Fruit fly (Drosophila melanogaster): ENCODE data around the gene CG12219.

CG12219 gene

dm6 chrX:6343323-6343722 is 42.2 kb upstream of the CG12219 start (continued):
- TF ChIP-seq CG15336 (GFP tag; IDR thresholded peaks at IDR 0.05) (peak; percentile 20; the same call in 1 of the 2 replicates), achi (GFP tag; optimal IDR thresholded peaks at IDR 0.05) (peak; percentile 37), eg (GFP tag; IDR thresholded peaks at IDR 0.05) (0 out of 3 replicates have a peak, but pooled peaks have one; percentile 14), Smox (GFP tag; optimal IDR thresholded peaks at IDR 0.05) (peak; percentile 50), OdsH (GFP tag; optimal IDR thresholded peaks at IDR 0.05) (peak; percentile 50), CG3032 (tag; optimal IDR thresholded peaks at IDR 0.05) (peak; percentile 1), CG8119 (GFP tag; IDR thresholded peaks at IDR 0.05) (0 out of 3 replicates have a peak, but pooled peaks have one; percentile 27), Hr39 (GFP tag; optimal IDR thresholded peaks at IDR 0.05) (peak; percentile 13), Met (GFP tag; optimal IDR thresholded peaks at IDR 0.05) (peak; percentile 53), Ets21C (GFP tag; optimal IDR thresholded peaks at IDR 0.05) (no peak), Sox15 (GFP tag; optimal IDR thresholded peaks at IDR 0.05) (no peak), Sox102F (GFP tag; optimal IDR thresholded peaks at IDR 0.05) (peak; percentile 33), CG10669 (GFP tag; optimal IDR thresholded peaks at IDR 0.05) (peak; percentile 39), Eip78C (GFP tag) (peak; percentile 81), CG31627 (GFP tag; optimal IDR thresholded peaks at IDR 0.05) (peak; percentile 2)

dm6 chrX:6341678-6342077 is 40.6 kb upstream of the CG12219 start:
- TF ChIP-seq Hr39 (GFP tag; optimal IDR thresholded peaks at IDR 0.05) (no peak), Blimp-1 (GFP tag; optimal IDR thresholded peaks at IDR 0.05) (peak; percentile 21)

dm6 chrX:6340593-6341068 is 39.5 kb upstream of the CG12219 start:
- TF ChIP-seq dac (GFP tag; optimal IDR thresholded peaks at IDR 0.05) (peak; percentile 89), CG4318 (GFP tag; optimal IDR thresholded peaks at IDR 0.05) (peak; percentile 90), Sox14 (GFP tag; optimal IDR thresholded peaks at IDR 0.05) (peak; percentile 81), CG11902 (GFP tag; optimal IDR thresholded peaks at IDR 0.05) (peak; percentile 66), fkh (GFP tag; optimal IDR thresholded peaks at IDR 0.05) (peak; percentile 50), CG11762 (GFP tag; optimal IDR thresholded peaks at IDR 0.05; ENCODE audit: insufficient read depth) (peak; percentile 74), lz (GFP tag; optimal IDR thresholded peaks at IDR 0.05) (peak; percentile 88), CG8632 (GFP tag; optimal IDR thresholded peaks at IDR 0.05) (peak; percentile 87), CG6792 (GFP tag; optimal IDR thresholded peaks at IDR 0.05) (peak; percentile 81), Lpt (GFP tag; optimal IDR thresholded peaks at IDR 0.05) (peak; percentile 65), Blimp-1 (GFP tag; optimal IDR thresholded peaks at IDR 0.05) (peak; percentile 56), cyc (GFP tag; optimal IDR thresholded peaks at IDR 0.05) (peak; percentile 76), salr (GFP tag; optimal IDR thresholded peaks at IDR 0.05) (peak; percentile 66 to 86), CG6276 (GFP tag; optimal IDR thresholded peaks at IDR 0.05) (peak; percentile 93), CG31627 (GFP tag; optimal IDR thresholded peaks at IDR 0.05) (peak; percentile 75), Gug (GFP tag; IDR thresholded peaks at IDR 0.05) (peak; percentile 62), CG3032 (tag; optimal IDR thresholded peaks at IDR 0.05) (peak; percentile 84), acj6 (GFP tag; optimal IDR thresholded peaks at IDR 0.05) (peak; percentile 85), Ets96B (tag; optimal IDR thresholded peaks at IDR 0.05) (peak; percentile 82), net (GFP tag; optimal IDR thresholded peaks at IDR 0.05) (peak; percentile 81), vri (GFP tag; optimal IDR thresholded peaks at IDR 0.05) (peak; percentile 51), CG6808 (GFP tag; optimal IDR thresholded peaks at IDR 0.05) (peak; percentile 93), Smox (GFP tag; optimal IDR thresholded peaks at IDR 0.05) (peak; percentile 84), OdsH (GFP tag; optimal IDR thresholded peaks at IDR 0.05) (peak; percentile 87), CG11294 (GFP tag; IDR thresholded peaks at IDR 0.05) (peak; percentile 60), Eip75B (GFP tag; optimal IDR thresholded peaks at IDR 0.05) (peak; percentile 78), Eip93F (GFP tag; optimal IDR thresholded peaks at IDR 0.05) (peak; percentile 61), eg (GFP tag; IDR thresholded peaks at IDR 0.05) (peak; percentile 65; the same call in 2 of the 3 replicates), Hr4 (GFP tag; optimal IDR thresholded peaks at IDR 0.05) (peak; percentile 73), fd85E (GFP tag; optimal IDR thresholded peaks at IDR 0.05) (peak; percentile 53), Sox102F (GFP tag; optimal IDR thresholded peaks at IDR 0.05) (peak; percentile 85), esn (GFP tag; optimal IDR thresholded peaks at IDR 0.05) (peak; percentile 91), CG10669 (GFP tag; optimal IDR thresholded peaks at IDR 0.05) (peak; percentile 84), CG10631 (GFP tag; optimal IDR thresholded peaks at IDR 0.05) (peak; percentile 83), CG6163 (GFP tag; IDR thresholded peaks at IDR 0.05) (peak; percentile 59), Eip78C (GFP tag) (peak; percentile 96), CG16779 (tag; optimal IDR thresholded peaks at IDR 0.05) (peak; percentile 87), achi (GFP tag; optimal IDR thresholded peaks at IDR 0.05) (peak; percentile 89), CG8319 (GFP tag; optimal IDR thresholded peaks at IDR 0.05) (peak; percentile 68), Ets21C (GFP tag; optimal IDR thresholded peaks at IDR 0.05) (peak; percentile 64), CG6854 (GFP tag; optimal IDR thresholded peaks at IDR 0.05) (peak; percentile 82)
